Fruit fly (Drosophila melanogaster): ENCODE results near the gene Sys1.

Sys1 gene

dm6 chr3R:8659200-8659897 lies 6.7 kb downstream of the Sys1 start (continued):
- no peak for TF ChIP-seq jim (GFP tag; optimal IDR thresholded peaks at IDR 0.05)
- peak; percentile 65 for TF ChIP-seq ey (GFP tag; optimal IDR thresholded peaks at IDR 0.05)
- peak; percentile 60 for TF ChIP-seq rgr (GFP tag; optimal IDR thresholded peaks at IDR 0.05)
- TF ChIP-seq fru (GFP tag; optimal IDR thresholded peaks at IDR 0.05), result peak; percentile 36
- TF ChIP-seq sage (GFP tag; optimal IDR thresholded peaks at IDR 0.05), result no peak
- TF ChIP-seq GATAd (GFP tag; optimal IDR thresholded peaks at IDR 0.05), result no peak
- peak; percentile 58 for TF ChIP-seq br (GFP tag; optimal IDR thresholded peaks at IDR 0.05)
- TF ChIP-seq tai (GFP tag; optimal IDR thresholded peaks at IDR 0.05), result no peak
- no peak for TF ChIP-seq lola (GFP tag; optimal IDR thresholded peaks at IDR 0.05)
- TF ChIP-seq CrebA (GFP tag; optimal IDR thresholded peaks at IDR 0.05; ENCODE audit: borderline replicate concordance), result no peak
- no peak for TF ChIP-seq CG32264 (GFP tag; optimal IDR thresholded peaks at IDR 0.05)
- no peak for TF ChIP-seq Hr78 (GFP tag; optimal IDR thresholded peaks at IDR 0.05)
- no peak for TF ChIP-seq sv (GFP tag; optimal IDR thresholded peaks at IDR 0.05)

DNA sequence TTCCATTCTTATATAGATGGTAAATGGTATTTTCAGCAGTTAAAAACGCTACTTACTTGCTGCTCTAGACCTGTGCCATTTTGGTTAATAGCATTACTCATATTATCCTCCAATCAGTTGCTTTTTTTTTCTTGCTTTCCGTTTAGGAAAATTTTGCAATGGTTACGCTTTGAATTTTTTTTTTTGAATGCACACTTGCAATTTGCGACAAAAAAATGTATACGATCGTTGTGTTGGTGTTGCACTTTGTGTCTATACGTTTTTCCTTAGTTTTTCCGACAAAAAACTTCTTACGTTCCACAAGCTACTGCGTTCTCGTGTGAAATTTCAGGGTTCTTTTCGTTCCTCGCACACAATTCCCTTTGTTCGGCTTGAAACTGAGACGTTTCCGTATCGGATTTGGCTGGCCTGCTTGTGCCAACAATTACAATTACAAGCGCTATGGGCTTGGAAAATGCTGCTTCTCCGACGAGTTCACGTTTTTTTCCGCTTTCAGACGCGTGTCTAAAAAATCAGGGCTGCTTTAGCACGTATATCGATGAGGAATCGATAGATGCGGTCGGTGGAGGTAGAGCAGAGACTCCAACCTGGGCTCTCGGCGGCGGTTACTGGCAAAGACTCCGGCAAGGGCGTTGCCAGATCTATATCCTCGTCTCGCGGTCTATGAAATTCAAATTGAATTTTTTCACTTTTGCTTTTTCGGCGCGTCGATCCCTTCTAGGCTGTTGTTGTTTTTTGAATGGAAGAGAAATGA lies 7.5 kb downstream of the Sys1 start:
- TF ChIP-seq fru (GFP tag; optimal IDR thresholded peaks at IDR 0.05) (peak; percentile 15), foxo (GFP tag; optimal IDR thresholded peaks at IDR 0.05) (peak in 1 of 2 experiments; percentile 46), CG32264 (GFP tag; optimal IDR thresholded peaks at IDR 0.05) (no peak), rgr (GFP tag; optimal IDR thresholded peaks at IDR 0.05) (peak; percentile 68), lola (GFP tag; optimal IDR thresholded peaks at IDR 0.05) (no peak), Hr78 (GFP tag; optimal IDR thresholded peaks at IDR 0.05) (no peak), psq (GFP tag; optimal IDR thresholded peaks at IDR 0.05) (no peak), dsf (GFP tag; optimal IDR thresholded peaks at IDR 0.05; ENCODE audit: borderline replicate concordance) (no peak), brk (GFP tag; optimal IDR thresholded peaks at IDR 0.05) (no peak), tai (GFP tag; optimal IDR thresholded peaks at IDR 0.05) (no peak), dl (GFP tag; optimal IDR thresholded peaks at IDR 0.05; ENCODE audit: insufficient read depth in 1 of 2, partially characterized antibody in 2 of 2) (no peak), Vsx2 (GFP tag; optimal IDR thresholded peaks at IDR 0.05; ENCODE audit: partially characterized antibody) (no peak), sv (GFP tag; optimal IDR thresholded peaks at IDR 0.05) (no peak), Mio (GFP tag; optimal IDR thresholded peaks at IDR 0.05) (no peak), h (GFP tag; optimal IDR thresholded peaks at IDR 0.05) (peak; percentile 93), Hnf4 (GFP tag; optimal IDR thresholded peaks at IDR 0.05) (peak; percentile 29), Hr83 (GFP tag; optimal IDR thresholded peaks at IDR 0.05; ENCODE audit: poor library complexity, severe bottlenecking) (peak; percentile 32), N (GFP tag; optimal IDR thresholded peaks at IDR 0.05) (no peak), Jra (GFP tag; optimal IDR thresholded peaks at IDR 0.05) (no peak), CG9705 (GFP tag; optimal IDR thresholded peaks at IDR 0.05) (no peak), GATAd (GFP tag; optimal IDR thresholded peaks at IDR 0.05) (no peak), usp (GFP tag; optimal IDR thresholded peaks at IDR 0.05) (no peak), dmrt93B (GFP tag; optimal IDR thresholded peaks at IDR 0.05) (no peak), ey (GFP tag; optimal IDR thresholded peaks at IDR 0.05) (peak; percentile 2), sage (GFP tag; optimal IDR thresholded peaks at IDR 0.05) (no peak), OdsH (GFP tag; optimal IDR thresholded peaks at IDR 0.05) (no peak), br (GFP tag; optimal IDR thresholded peaks at IDR 0.05) (peak; percentile 12), Abd-B (GFP tag; optimal IDR thresholded peaks at IDR 0.05) (no peak), jim (GFP tag; optimal IDR thresholded peaks at IDR 0.05) (no peak), CrebA (GFP tag; optimal IDR thresholded peaks at IDR 0.05; ENCODE audit: borderline replicate concordance) (no peak), Rel (GFP tag; optimal IDR thresholded peaks at IDR 0.05) (no peak), Rel (tag; optimal IDR thresholded peaks at IDR 0.05) (peak; percentile 63), woc (GFP tag; optimal IDR thresholded peaks at IDR 0.05) (no peak), Dif (GFP tag; optimal IDR thresholded peaks at IDR 0.05; ENCODE audit: partially characterized antibody) (peak; percentile 42), HLH106 (tag; optimal IDR thresholded peaks at IDR 0.05) (peak; percentile 38), pan (optimal IDR thresholded peaks at IDR 0.05) (no peak), Myc (optimal IDR thresholded peaks at IDR 0.05) (peak; percentile 50), Sp1 (GFP tag; optimal IDR thresholded peaks at IDR 0.05) (peak; percentile 60), Dfd (GFP tag; optimal IDR thresholded peaks at IDR 0.05) (no peak)
